Worm (Caenorhabditis elegans) whole organism, mixed stage, embryonic: ENCODE data around the gene qns-1.

ENCODE experiments used
- M03D4.4 ChIP-seq: sonication (generic microtip); optimal IDR thresholded peaks from 2 replicates; lab custom pipeline; 2017; ENCODE audit warnings: mild to moderate bottlenecking, missing genetic modification characterization, missing compliant biosample characterization
- bed-3 ChIP-seq: fragments of 200-800 bp; sonication (Bioruptor generic); optimal IDR thresholded peaks from 3 replicates; lab custom pipeline; 2018; ENCODE audit warnings: mild to moderate bottlenecking, missing genetic modification characterization, moderate library complexity, missing compliant biosample characterization
- blmp-1 ChIP-seq: fragments of 150-350 bp; optimal IDR thresholded peaks from 2 replicates; lab custom pipeline; 2014; ENCODE audit warnings: missing biosample characterization, missing genetic modification characterization
- ceh-39 ChIP-seq: fragments of 150-350 bp; optimal IDR thresholded peaks from 2 replicates; lab custom pipeline; 2014; ENCODE audit warnings: missing biosample characterization, missing genetic modification characterization
- ceh-43 ChIP-seq: fragments of 200-800 bp; sonication (Bioruptor generic); optimal IDR thresholded peaks from 2 replicates; lab custom pipeline; 2018; ENCODE audit warnings: mild to moderate bottlenecking, missing genetic modification characterization, moderate library complexity, missing compliant biosample characterization
- ceh-83 ChIP-seq: fragments of 200-800 bp; sonication (Bioruptor generic); optimal IDR thresholded peaks from 2 replicates; lab custom pipeline; 2018; ENCODE audit warnings: mild to moderate bottlenecking, missing genetic modification characterization, missing compliant biosample characterization
- ces-1 ChIP-seq: fragments of 150-350 bp; optimal IDR thresholded peaks from 2 replicates; lab custom pipeline; 2014; ENCODE audit warnings: missing biosample characterization, missing genetic modification reagents, missing genetic modification characterization
- cnd-1 ChIP-seq: fragments of 200-800 bp; sonication (Bioruptor generic); optimal IDR thresholded peaks from 2 replicates; lab custom pipeline; 2018; ENCODE audit warnings: mild to moderate bottlenecking, missing genetic modification characterization, missing compliant biosample characterization
- elt-1 ChIP-seq: sonication (generic microtip); optimal IDR thresholded peaks from 2 replicates; lab custom pipeline; 2017; ENCODE audit warnings: missing genetic modification characterization, mild to moderate bottlenecking, missing compliant biosample characterization, antibody characterized with exemption, moderate library complexity, borderline replicate concordance; ENCODE audit not compliant: insufficient read depth
- elt-3 ChIP-seq: fragments of 150-350 bp; optimal IDR thresholded peaks from 2 replicates; lab custom pipeline; 2014; ENCODE audit warnings: missing biosample characterization, missing genetic modification characterization
- flh-1 ChIP-seq: fragments of 200-800 bp; sonication (Bioruptor generic); optimal IDR thresholded peaks from 2 replicates; lab custom pipeline; 2018; ENCODE audit warnings: mild to moderate bottlenecking, missing genetic modification characterization, moderate library complexity, missing compliant biosample characterization
- ham-2 ChIP-seq: fragments of 200-800 bp; sonication (Bioruptor generic); optimal IDR thresholded peaks from 2 replicates; lab custom pipeline; 2018; ENCODE audit warnings: mild to moderate bottlenecking, missing genetic modification characterization, missing compliant biosample characterization
- hlh-1 ChIP-seq: fragments of 150-350 bp; optimal IDR thresholded peaks from 2 replicates; lab custom pipeline; 2014; ENCODE audit warnings: missing biosample characterization, missing genetic modification reagents, missing genetic modification characterization
- lin-13 ChIP-seq: fragments of 150-350 bp; optimal IDR thresholded peaks from 2 replicates; lab custom pipeline; 2014; ENCODE audit warnings: missing biosample characterization, missing genetic modification characterization
- lin-32 ChIP-seq: fragments of 200-800 bp; sonication (Bioruptor generic); optimal IDR thresholded peaks from 2 replicates; lab custom pipeline; 2018; ENCODE audit warnings: mild to moderate bottlenecking, missing genetic modification characterization, missing compliant biosample characterization
- lsy-2 ChIP-seq: fragments of 150-350 bp; optimal IDR thresholded peaks from 2 replicates; lab custom pipeline; 2014; ENCODE audit warnings: missing biosample characterization, missing genetic modification characterization
- mab-5 ChIP-seq: fragments of 150-350 bp; optimal IDR thresholded peaks from 2 replicates; lab custom pipeline; 2014; ENCODE audit warnings: missing biosample characterization, missing genetic modification characterization
- mep-1 ChIP-seq: fragments of 150-350 bp; optimal IDR thresholded peaks from 2 replicates; lab custom pipeline; 2017; ENCODE audit warnings: missing biosample characterization, missing genetic modification reagents, missing genetic modification characterization, inconsistent platforms
- mls-2 ChIP-seq: sonication (generic microtip); optimal IDR thresholded peaks from 2 replicates; lab custom pipeline; 2016; ENCODE audit warnings: mild to moderate bottlenecking, missing genetic modification characterization, moderate library complexity, missing compliant biosample characterization
- nhr-12 ChIP-seq: fragments of 150-350 bp; optimal IDR thresholded peaks from 2 replicates; lab custom pipeline; 2014; ENCODE audit warnings: missing biosample characterization, missing genetic modification characterization
- nhr-2 ChIP-seq: fragments of 150-350 bp; optimal IDR thresholded peaks from 2 replicates; lab custom pipeline; 2014; ENCODE audit warnings: missing biosample characterization, missing genetic modification characterization
- nhr-237 ChIP-seq: fragments of 150-350 bp; optimal IDR thresholded peaks from 2 replicates; lab custom pipeline; 2014; ENCODE audit warnings: missing biosample characterization, missing genetic modification characterization
- nhr-28 ChIP-seq: fragments of 150-350 bp; optimal IDR thresholded peaks from 2 replicates; lab custom pipeline; 2014; ENCODE audit warnings: missing biosample characterization, missing genetic modification characterization
- nhr-76 ChIP-seq: sonication (generic microtip); optimal IDR thresholded peaks from 2 replicates; lab custom pipeline; 2017; ENCODE audit warnings: missing biosample characterization, missing genetic modification characterization
- pha-4 ChIP-seq: fragments of 150-350 bp; optimal IDR thresholded peaks from 2 replicates; lab custom pipeline; 2018; ENCODE audit warnings: missing biosample characterization, missing genetic modification reagents, missing genetic modification characterization
- sem-2 ChIP-seq: fragments of 200-800 bp; sonication (Bioruptor generic); optimal IDR thresholded peaks from 2 replicates; lab custom pipeline; 2018; ENCODE audit warnings: mild to moderate bottlenecking, missing genetic modification characterization, missing compliant biosample characterization
- snpc-4 ChIP-seq: fragments of 150-350 bp; optimal IDR thresholded peaks from 2 replicates; lab custom pipeline; 2014; ENCODE audit warnings: missing biosample characterization, missing genetic modification characterization
- sptf-1 ChIP-seq: sonication (generic microtip); optimal IDR thresholded peaks from 2 replicates; lab custom pipeline; 2017; ENCODE audit warnings: mild to moderate bottlenecking, missing genetic modification characterization, moderate library complexity, missing compliant biosample characterization
- tbx-8 ChIP-seq: fragments of 200-800 bp; sonication (Bioruptor generic); optimal IDR thresholded peaks from 2 replicates; lab custom pipeline; 2018; ENCODE audit warnings: mild to moderate bottlenecking, missing genetic modification characterization, moderate library complexity, missing compliant biosample characterization
- unc-120 ChIP-seq: sonication (generic microtip); optimal IDR thresholded peaks from 2 replicates; lab custom pipeline; 2017; ENCODE audit warnings: missing genetic modification characterization, missing compliant biosample characterization; ENCODE audit not compliant: poor library complexity, severe bottlenecking
- unc-39 ChIP-seq: fragments of 150-350 bp; optimal IDR thresholded peaks from 2 replicates; lab custom pipeline; 2014; ENCODE audit warnings: missing biosample characterization, missing genetic modification characterization
- unc-62 ChIP-seq: fragments of 150-350 bp; optimal IDR thresholded peaks from 2 replicates; lab custom pipeline; 2014; ENCODE audit warnings: missing biosample characterization, missing genetic modification reagents, missing genetic modification characterization
- zip-8 ChIP-seq: fragments of 150-350 bp; optimal IDR thresholded peaks from 2 replicates; lab custom pipeline; 2014; ENCODE audit warnings: missing biosample characterization, missing genetic modification characterization
- ztf-11 ChIP-seq: fragments of 150-350 bp; optimal IDR thresholded peaks from 2 replicates; lab custom pipeline; 2014; ENCODE audit warnings: missing biosample characterization, missing genetic modification characterization

Gene qns-1

ce11 chrIV:10188505-10188904, 30.6 kb downstream of the qns-1 start:
- TF ChIP-seq ces-1 (GFP tag; lab: Kevin White, UChicago), result peak; percentile 87
- no peak for TF ChIP-seq mep-1 (tag; lab: Kevin White, UChicago)

DNA sequence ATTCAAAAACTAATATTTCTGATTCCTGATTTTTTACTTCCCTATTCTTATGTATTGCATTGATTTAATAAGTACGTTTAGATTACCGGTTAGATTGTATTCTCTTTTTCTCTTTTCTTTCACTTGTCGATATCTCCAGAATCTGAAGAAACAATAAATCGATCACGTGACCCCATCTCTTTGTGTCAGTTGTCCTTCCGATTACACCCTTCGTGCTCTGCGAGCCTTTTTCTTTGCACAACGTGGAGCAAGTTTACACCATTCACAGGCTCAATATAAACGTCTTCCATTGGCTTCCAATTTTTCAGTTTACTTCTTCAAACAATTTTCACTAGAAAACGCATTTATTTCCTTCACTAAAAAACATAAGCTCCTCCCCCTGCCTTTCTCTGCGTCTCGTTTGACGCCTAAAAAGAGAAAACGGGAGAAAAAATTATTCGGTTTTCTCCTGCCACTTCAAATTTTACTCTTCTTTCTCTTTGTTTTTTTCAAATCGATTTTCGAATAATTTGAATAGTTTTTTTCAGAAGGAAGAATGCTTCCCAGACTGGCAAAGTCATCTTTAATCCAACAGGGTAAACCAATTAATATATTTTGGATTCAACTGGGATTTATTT, 38.9 kb downstream of the qns-1 start, which contains the start of gene gta-1:
Gene gta-1, plus strand, starts transcription at position 528 of the 617 bp plus-strand sequence.
- TF ChIP-seq unc-62 (GFP tag; lab: Kevin White, UChicago) (peak; percentile 44), sem-2 (GFP tag; lab: Kevin White, UChicago) (no peak), elt-3 (no peak), hlh-1 (tag; lab: Kevin White, UChicago) (peak; percentile 98), ceh-43 (no peak), zip-8 (no peak), blmp-1 (no peak), lin-32 (GFP tag; lab: Kevin White, UChicago) (no peak), sptf-1 (tag; lab: Kevin White, UChicago) (no peak), pha-4 (tag; lab: Kevin White, UChicago) (no peak), nhr-28 (tag; lab: Kevin White, UChicago) (no peak), nhr-2 (no peak), unc-120 (tag; lab: Kevin White, UChicago) (peak; percentile 42), mep-1 (tag; lab: Kevin White, UChicago) (no peak), mls-2 (no peak), ham-2 (GFP tag; lab: Kevin White, UChicago) (no peak), tbx-8 (GFP tag; lab: Kevin White, UChicago) (no peak), ztf-11 (tag; lab: Kevin White, UChicago) (no peak), ces-1 (GFP tag; lab: Kevin White, UChicago) (peak; percentile 35), unc-39 (tag; lab: Kevin White, UChicago) (no peak), snpc-4 (tag; lab: Kevin White, UChicago) (no peak)

ce11 chrIV:10177779-10178178, 41.3 kb downstream of the qns-1 start, which contains the start of gene mspn-1:
Gene mspn-1 (plus strand): TSS chrIV:10177968.
- TF ChIP-seq mep-1 (tag; lab: Kevin White, UChicago) (no peak), unc-39 (tag; lab: Kevin White, UChicago) (no peak), hlh-1 (tag; lab: Kevin White, UChicago) (no peak)
- TF ChIP-seq, all 35 proteins: peak for 0

DNA sequence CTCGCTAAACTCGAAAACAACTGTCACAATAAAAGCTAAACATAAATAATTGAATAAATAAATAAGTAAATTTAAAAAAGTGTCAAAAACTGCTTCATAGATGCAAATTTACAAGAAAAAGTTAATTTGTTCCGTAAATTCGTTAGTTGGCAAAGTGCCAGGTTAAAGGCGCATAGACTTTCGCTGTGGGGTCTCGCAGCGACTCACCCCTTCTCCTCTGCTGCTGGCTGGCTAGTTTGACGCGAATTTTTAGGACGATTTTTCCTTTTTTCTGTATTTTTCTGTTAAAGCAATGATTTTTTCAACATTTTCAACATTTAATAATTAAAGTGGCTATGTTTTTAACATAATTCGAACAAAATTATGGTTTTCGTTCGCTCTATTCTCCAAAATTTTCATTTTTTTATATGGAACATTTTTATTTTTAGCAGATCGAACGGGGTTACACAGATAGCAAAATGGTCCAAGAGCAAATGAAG, 42.8 kb downstream of the qns-1 start, which contains the start of gene rack-1:
Gene rack-1, plus strand, starts transcription at position 429 of the 479 bp plus-strand sequence.
- TF ChIP-seq bed-3 (no peak), tbx-8 (GFP tag; lab: Kevin White, UChicago) (no peak), ceh-39 (tag; lab: Kevin White, UChicago) (peak; percentile 27), hlh-1 (tag; lab: Kevin White, UChicago) (no peak), cnd-1 (tag; lab: Kevin White, UChicago) (no peak), mab-5 (tag; lab: Kevin White, UChicago) (no peak), elt-1 (no peak), blmp-1 (no peak), M03D4.4 (tag; lab: Kevin White, UChicago) (no peak), sem-2 (GFP tag; lab: Kevin White, UChicago) (no peak), elt-3 (no peak), nhr-76 (no peak), ham-2 (GFP tag; lab: Kevin White, UChicago) (no peak), ztf-11 (tag; lab: Kevin White, UChicago) (no peak), lin-32 (GFP tag; lab: Kevin White, UChicago) (no peak), sptf-1 (tag; lab: Kevin White, UChicago) (no peak), pha-4 (tag; lab: Kevin White, UChicago) (peak; percentile 48), lin-13 (no peak), unc-39 (tag; lab: Kevin White, UChicago) (no peak), unc-62 (GFP tag; lab: Kevin White, UChicago) (peak; percentile 4), zip-8 (no peak), mep-1 (tag; lab: Kevin White, UChicago) (peak; percentile 64), ceh-43 (no peak), ceh-83 (GFP tag; lab: Kevin White, UChicago) (no peak), nhr-28 (tag; lab: Kevin White, UChicago) (no peak), unc-120 (tag; lab: Kevin White, UChicago) (no peak), nhr-2 (no peak), flh-1 (no peak), snpc-4 (tag; lab: Kevin White, UChicago) (no peak), nhr-237 (tag; lab: Kevin White, UChicago) (peak; percentile 33), nhr-12 (tag; lab: Kevin White, UChicago) (no peak), lsy-2 (peak; percentile 59), ces-1 (GFP tag; lab: Kevin White, UChicago) (peak; percentile 83)
- TF ChIP-seq, all 35 proteins: peak for 7
